Fruit fly (Drosophila melanogaster): ENCODE data around the gene pnt.

The pnt gene

dm6 chr3R:23383723-23384122, 37.8 kb upstream of the pnt start:
- TF ChIP-seq Gug (GFP tag; IDR thresholded peaks at IDR 0.05) (no peak), CG31627 (GFP tag; optimal IDR thresholded peaks at IDR 0.05) (no peak), esn (GFP tag; optimal IDR thresholded peaks at IDR 0.05) (no peak), CG7368 (GFP tag; optimal IDR thresholded peaks at IDR 0.05) (no peak), Sox15 (GFP tag; optimal IDR thresholded peaks at IDR 0.05) (no peak)

- TF ChIP-seq CG6276 (GFP tag; optimal IDR thresholded peaks at IDR 0.05) (no peak), Hr39 (GFP tag; optimal IDR thresholded peaks at IDR 0.05) (no peak), eg (GFP tag; IDR thresholded peaks at IDR 0.05) (no peak), acj6 (GFP tag; optimal IDR thresholded peaks at IDR 0.05) (no peak), CG1621 (tag; optimal IDR thresholded peaks at IDR 0.05) (no peak), Eip78C (GFP tag) (no peak), Smox (GFP tag; optimal IDR thresholded peaks at IDR 0.05) (no peak), Ets21C (GFP tag; optimal IDR thresholded peaks at IDR 0.05) (no peak), Gug (GFP tag; IDR thresholded peaks at IDR 0.05) (no peak), svp (GFP tag) (no peak), pdm3 (GFP tag; optimal IDR thresholded peaks at IDR 0.05) (no peak), Ets96B (tag; optimal IDR thresholded peaks at IDR 0.05) (no peak), esn (GFP tag; optimal IDR thresholded peaks at IDR 0.05) (no peak), CG4318 (GFP tag; optimal IDR thresholded peaks at IDR 0.05) (no peak), OdsH (GFP tag; optimal IDR thresholded peaks at IDR 0.05) (no peak), CG10631 (GFP tag; optimal IDR thresholded peaks at IDR 0.05) (no peak), CG8119 (GFP tag; IDR thresholded peaks at IDR 0.05) (no peak), Lpt (GFP tag; optimal IDR thresholded peaks at IDR 0.05) (no peak), CG9139 (GFP tag; optimal IDR thresholded peaks at IDR 0.05) (no peak)
Observed at dm6 chr3R:23377288-23377687, 31.3 kb upstream of the pnt start.

- peak; percentile 91 for TF ChIP-seq eg (GFP tag; IDR thresholded peaks at IDR 0.05)
- peak; percentile 72 for TF ChIP-seq CG8119 (GFP tag; IDR thresholded peaks at IDR 0.05)
- TF ChIP-seq topi (GFP tag; optimal IDR thresholded peaks at IDR 0.05), result peak; percentile 52
- no peak for TF ChIP-seq fd59A (GFP tag; optimal IDR thresholded peaks at IDR 0.05)
- peak; percentile 78 for TF ChIP-seq svp (GFP tag)
- TF ChIP-seq CG6163 (GFP tag; IDR thresholded peaks at IDR 0.05), result peak; percentile 87
- no peak for TF ChIP-seq Ets96B (tag; optimal IDR thresholded peaks at IDR 0.05)
- no peak for TF ChIP-seq dsx (GFP tag; optimal IDR thresholded peaks at IDR 0.05; ENCODE audit: poor library complexity, severe bottlenecking)
- TF ChIP-seq Sox14 (GFP tag; optimal IDR thresholded peaks at IDR 0.05), result peak; percentile 23
- no peak for TF ChIP-seq dac (GFP tag; optimal IDR thresholded peaks at IDR 0.05)
- TF ChIP-seq CG4318 (GFP tag; optimal IDR thresholded peaks at IDR 0.05), result no peak
- TF ChIP-seq fkh (GFP tag; optimal IDR thresholded peaks at IDR 0.05), result no peak
- TF ChIP-seq spab (GFP tag; optimal IDR thresholded peaks at IDR 0.05), result peak; percentile 11
- peak; percentile 5 for TF ChIP-seq CG31627 (GFP tag; optimal IDR thresholded peaks at IDR 0.05)
- TF ChIP-seq cyc (GFP tag; optimal IDR thresholded peaks at IDR 0.05), result no peak
- peak; percentile 3 for TF ChIP-seq CG1621 (tag; optimal IDR thresholded peaks at IDR 0.05)
- TF ChIP-seq Sox15 (GFP tag; optimal IDR thresholded peaks at IDR 0.05), result no peak
- no peak for TF ChIP-seq Ets21C (GFP tag; optimal IDR thresholded peaks at IDR 0.05)
- TF ChIP-seq Met (GFP tag; optimal IDR thresholded peaks at IDR 0.05), result peak; percentile 38
- TF ChIP-seq CG15336 (GFP tag; IDR thresholded peaks at IDR 0.05), result peak; percentile 63
- peak; percentile 20 for TF ChIP-seq OdsH (GFP tag; optimal IDR thresholded peaks at IDR 0.05)
- no peak for TF ChIP-seq CG11902 (GFP tag; optimal IDR thresholded peaks at IDR 0.05)
- TF ChIP-seq Hr38 (GFP tag; optimal IDR thresholded peaks at IDR 0.05), result no peak
- TF ChIP-seq CG10669 (GFP tag; optimal IDR thresholded peaks at IDR 0.05), result no peak
- peak; percentile 27 for TF ChIP-seq CG6808 (GFP tag; optimal IDR thresholded peaks at IDR 0.05)
- peak; percentile 43 for TF ChIP-seq lz (GFP tag; optimal IDR thresholded peaks at IDR 0.05)
- TF ChIP-seq vri (GFP tag; optimal IDR thresholded peaks at IDR 0.05), result peak; percentile 84
- peak; percentile 28 for TF ChIP-seq CG3032 (tag; optimal IDR thresholded peaks at IDR 0.05)
- TF ChIP-seq Hr39 (GFP tag; optimal IDR thresholded peaks at IDR 0.05), result peak; percentile 21
- peak; percentile 45 for TF ChIP-seq CG3919 (GFP tag; optimal IDR thresholded peaks at IDR 0.05)
- peak; percentile 29 for TF ChIP-seq Smox (GFP tag; optimal IDR thresholded peaks at IDR 0.05)
- TF ChIP-seq Eip75B (GFP tag; optimal IDR thresholded peaks at IDR 0.05), result peak; percentile 28
- no peak for TF ChIP-seq Eip93F (GFP tag; optimal IDR thresholded peaks at IDR 0.05)
- peak; percentile 39 for TF ChIP-seq CG7368 (GFP tag; optimal IDR thresholded peaks at IDR 0.05)
- peak; percentile 34 for TF ChIP-seq Gug (GFP tag; IDR thresholded peaks at IDR 0.05)
- peak; percentile 22 for TF ChIP-seq CG8319 (GFP tag; optimal IDR thresholded peaks at IDR 0.05)
- peak; percentile 18 for TF ChIP-seq acj6 (GFP tag; optimal IDR thresholded peaks at IDR 0.05)
- no peak for TF ChIP-seq CG9139 (GFP tag; optimal IDR thresholded peaks at IDR 0.05)
- TF ChIP-seq CG8632 (GFP tag; optimal IDR thresholded peaks at IDR 0.05), result peak; percentile 25
- TF ChIP-seq CG6854 (GFP tag; optimal IDR thresholded peaks at IDR 0.05), result peak; percentile 76
- peak; percentile 37; the same call in 1 of the 2 replicates for TF ChIP-seq CG11294 (GFP tag; IDR thresholded peaks at IDR 0.05)
Observed at dm6 chr3R:23374290-23374689, 28.3 kb upstream of the pnt start.

All from whole organism, prepupa.